Worm (Caenorhabditis elegans): ENCODE measurements around the gene glb-28.
A peak's percentile ranks its signal among the peaks of the same experiment; 100 is the strongest.

DNA sequence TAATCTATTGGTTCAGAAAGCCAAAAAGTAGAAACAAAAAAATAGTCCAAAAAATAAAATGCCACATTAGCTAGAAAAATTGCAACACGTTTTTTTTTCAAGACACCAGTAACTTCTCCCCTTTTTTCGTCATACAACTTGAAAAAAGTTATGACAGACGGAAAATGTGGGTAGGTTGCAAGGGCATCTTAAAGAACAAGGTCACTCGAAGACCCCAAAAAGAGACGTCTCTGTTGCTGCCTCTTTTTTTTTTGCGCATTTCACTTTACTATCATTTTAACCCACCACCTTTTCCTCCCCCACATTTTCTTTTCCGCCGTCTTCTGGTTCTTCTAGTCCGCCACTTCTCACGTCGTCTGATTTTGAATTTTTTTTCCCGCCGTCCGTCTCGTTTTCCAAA lies 5.0 kb downstream of the glb-28 start:
- TF ChIP-seq skn-1 (tag; optimal IDR thresholded peaks at IDR 0.05) (no peak), ceh-90 (tag; optimal IDR thresholded peaks at IDR 0.05) (no peak), sptf-1 (tag; optimal IDR thresholded peaks at IDR 0.05) (no peak), nhr-12 (tag; optimal IDR thresholded peaks at IDR 0.05) (no peak), egl-27 (tag; optimal IDR thresholded peaks at IDR 0.05) (no peak), fos-1 (tag; optimal IDR thresholded peaks at IDR 0.05) (no peak), lir-3 (tag; optimal IDR thresholded peaks at IDR 0.05; ENCODE audit: poor library complexity) (no peak), nhr-237 (tag; optimal IDR thresholded peaks at IDR 0.05) (no peak), ceh-82 (tag; optimal IDR thresholded peaks at IDR 0.05) (no peak), fkh-10 (GFP tag; optimal IDR thresholded peaks at IDR 0.05) (no peak), aha-1 (tag; optimal IDR thresholded peaks at IDR 0.05) (no peak), nhr-85 (tag) (peak; percentile 23), nhr-11 (tag; optimal IDR thresholded peaks at IDR 0.05) (no peak)
